Worm (Caenorhabditis elegans) whole organism, mixed stage, embryonic: ENCODE measurements around the gene him-14.

ENCODE experiments used
- ceh-39 ChIP-seq: fragments of 150-350 bp; optimal IDR thresholded peaks from 2 replicates; lab custom pipeline; 2014; ENCODE audit warnings: missing biosample characterization, missing genetic modification characterization
- ceh-83 ChIP-seq: fragments of 200-800 bp; sonication (Bioruptor generic); optimal IDR thresholded peaks from 2 replicates; lab custom pipeline; 2018; ENCODE audit warnings: mild to moderate bottlenecking, missing genetic modification characterization, missing compliant biosample characterization
- ces-1 ChIP-seq: fragments of 150-350 bp; optimal IDR thresholded peaks from 2 replicates; lab custom pipeline; 2014; ENCODE audit warnings: missing biosample characterization, missing genetic modification reagents, missing genetic modification characterization
- elt-3 ChIP-seq: fragments of 150-350 bp; optimal IDR thresholded peaks from 2 replicates; lab custom pipeline; 2014; ENCODE audit warnings: missing biosample characterization, missing genetic modification characterization
- lsy-2 ChIP-seq: fragments of 150-350 bp; optimal IDR thresholded peaks from 2 replicates; lab custom pipeline; 2014; ENCODE audit warnings: missing biosample characterization, missing genetic modification characterization
- mab-5 ChIP-seq: fragments of 150-350 bp; optimal IDR thresholded peaks from 2 replicates; lab custom pipeline; 2014; ENCODE audit warnings: missing biosample characterization, missing genetic modification characterization
- nhr-237 ChIP-seq: fragments of 150-350 bp; optimal IDR thresholded peaks from 2 replicates; lab custom pipeline; 2014; ENCODE audit warnings: missing biosample characterization, missing genetic modification characterization
- nhr-28 ChIP-seq: fragments of 150-350 bp; optimal IDR thresholded peaks from 2 replicates; lab custom pipeline; 2014; ENCODE audit warnings: missing biosample characterization, missing genetic modification characterization
- nhr-76 ChIP-seq: sonication (generic microtip); optimal IDR thresholded peaks from 2 replicates; lab custom pipeline; 2017; ENCODE audit warnings: missing biosample characterization, missing genetic modification characterization
- snpc-4 ChIP-seq: fragments of 150-350 bp; optimal IDR thresholded peaks from 2 replicates; lab custom pipeline; 2014; ENCODE audit warnings: missing biosample characterization, missing genetic modification characterization
- unc-62 ChIP-seq: fragments of 150-350 bp; optimal IDR thresholded peaks from 2 replicates; lab custom pipeline; 2014; ENCODE audit warnings: missing biosample characterization, missing genetic modification reagents, missing genetic modification characterization
- zip-8 ChIP-seq: fragments of 150-350 bp; optimal IDR thresholded peaks from 2 replicates; lab custom pipeline; 2014; ENCODE audit warnings: missing biosample characterization, missing genetic modification characterization
- ztf-11 ChIP-seq: fragments of 150-350 bp; optimal IDR thresholded peaks from 2 replicates; lab custom pipeline; 2014; ENCODE audit warnings: missing biosample characterization, missing genetic modification characterization

DNA sequence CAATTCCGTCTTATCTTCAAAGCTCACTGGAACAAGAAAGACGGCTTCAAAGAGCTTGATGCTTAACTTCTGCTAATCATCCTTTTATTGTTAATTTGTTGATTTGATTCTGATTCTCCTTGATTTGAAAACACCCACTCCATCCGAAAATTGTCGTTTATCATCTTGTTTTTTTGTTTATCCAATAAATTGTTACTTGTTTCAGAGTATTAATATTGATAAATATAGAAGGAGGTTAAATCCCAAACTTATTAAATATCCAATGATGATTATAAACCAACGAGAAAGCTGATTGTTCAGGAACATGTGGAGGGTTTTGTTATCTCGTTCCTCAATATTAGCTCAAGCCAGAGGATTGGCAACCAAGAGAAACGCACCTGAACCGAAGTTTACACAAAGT, 43.0 kb upstream of the him-14 start, which contains the start of gene F10E7.6:
- TF ChIP-seq unc-62 (GFP tag; lab: Kevin White, UChicago) = no peak
- TF ChIP-seq snpc-4 = no peak
- TF ChIP-seq mab-5 (tag; lab: Kevin White, UChicago) = no peak
- TF ChIP-seq lsy-2 (tag; lab: Kevin White, UChicago) = no peak
- no peak for TF ChIP-seq nhr-237
- TF ChIP-seq nhr-28 (tag; lab: Kevin White, UChicago) = no peak
- TF ChIP-seq elt-3 (tag; lab: Kevin White, UChicago) = no peak
- no peak for TF ChIP-seq zip-8 (tag; lab: Kevin White, UChicago)
- TF ChIP-seq ztf-11 (tag; lab: Kevin White, UChicago) = no peak
- no peak for TF ChIP-seq ceh-39 (tag; lab: Kevin White, UChicago)
- TF ChIP-seq nhr-76 (tag; lab: Kevin White, UChicago) = no peak
- TF ChIP-seq ceh-83 = no peak
- TF ChIP-seq ces-1 (GFP tag; lab: Kevin White, UChicago) = no peak
